Fruit fly (Drosophila melanogaster) whole organism, prepupa: ENCODE data around the gene Trmt112.

Experiments used
- CG10631 ChIP-seq: fragments of 200-800 bp; sonication (Bioruptor generic); optimal IDR thresholded peaks from 2 replicates; lab custom pipeline; 2016; ENCODE audit warnings: missing biosample characterization, missing genetic modification characterization
- CG10669 ChIP-seq: fragments of 200-800 bp; sonication (Bioruptor generic); optimal IDR thresholded peaks from 3 replicates; lab custom pipeline; 2018; ENCODE audit warnings: missing biosample characterization, mild to moderate bottlenecking, missing genetic modification characterization, moderate library complexity
- CG11294 ChIP-seq: fragments of 200-800 bp; sonication (Bioruptor generic); IDR thresholded peaks from 2 replicates; pipeline ENCODE4 v1.3.6; 2022; ENCODE audit warnings: missing biosample characterization, missing genetic modification characterization
- CG11902 ChIP-seq: fragments of 200-800 bp; sonication (Bioruptor generic); optimal IDR thresholded peaks from 3 replicates; lab custom pipeline; 2016; ENCODE audit warnings: missing biosample characterization, missing genetic modification characterization
- CG15336 ChIP-seq: fragments of 200-800 bp; sonication (Bioruptor generic); IDR thresholded peaks from 2 replicates; pipeline ENCODE4 v1.3.6; 2022; ENCODE audit warnings: missing biosample characterization, missing genetic modification characterization
- CG1621 ChIP-seq: fragments of 200-800 bp; sonication (Bioruptor generic); optimal IDR thresholded peaks from 3 replicates; lab custom pipeline; 2018; ENCODE audit warnings: missing biosample characterization, mild to moderate bottlenecking, missing genetic modification characterization
- CG16779 ChIP-seq: fragments of 200-800 bp; sonication (Bioruptor generic); optimal IDR thresholded peaks from 3 replicates; lab custom pipeline; 2017; ENCODE audit warnings: missing biosample characterization, mild to moderate bottlenecking, missing genetic modification characterization
- CG3032 ChIP-seq: fragments of 200-800 bp; optimal IDR thresholded peaks from 2 replicates; lab custom pipeline; 2019; ENCODE audit warnings: missing biosample characterization, mild to moderate bottlenecking, missing genetic modification characterization, moderate library complexity
- CG31627 ChIP-seq: fragments of 200-800 bp; sonication (Bioruptor generic); optimal IDR thresholded peaks from 3 replicates; lab custom pipeline; 2016; ENCODE audit warnings: missing biosample characterization, missing genetic modification characterization
- CG32006 ChIP-seq: fragments of 200-800 bp; sonication (Bioruptor generic); optimal IDR thresholded peaks from 3 replicates; lab custom pipeline; 2017; ENCODE audit warnings: missing biosample characterization, mild to moderate bottlenecking, missing genetic modification characterization
- CG34406 ChIP-seq: fragments of 200-800 bp; sonication (Bioruptor generic); optimal IDR thresholded peaks from 3 replicates; lab custom pipeline; 2016; ENCODE audit warnings: missing biosample characterization, missing genetic modification characterization
- CG3919 ChIP-seq: fragments of 200-800 bp; sonication (Bioruptor generic); optimal IDR thresholded peaks from 3 replicates; lab custom pipeline; 2016; ENCODE audit warnings: missing biosample characterization, missing genetic modification characterization
- CG4318 ChIP-seq: fragments of 200-800 bp; sonication (Bioruptor generic); optimal IDR thresholded peaks from 3 replicates; lab custom pipeline; 2017; ENCODE audit warnings: missing biosample characterization, mild to moderate bottlenecking, missing genetic modification characterization
- CG6163 ChIP-seq: fragments of 200-800 bp; sonication (Bioruptor generic); IDR thresholded peaks from 3 replicates; pipeline ENCODE4 v1.3.6; 2022; ENCODE audit warnings: missing biosample characterization, missing genetic modification characterization
- CG6276 ChIP-seq: fragments of 200-800 bp; sonication (Bioruptor generic); optimal IDR thresholded peaks from 2 replicates; lab custom pipeline; 2017; ENCODE audit warnings: missing biosample characterization, mild to moderate bottlenecking, missing genetic modification characterization
- CG6792 ChIP-seq: fragments of 200-800 bp; sonication (Bioruptor generic); optimal IDR thresholded peaks from 3 replicates; lab custom pipeline; 2016; ENCODE audit warnings: missing biosample characterization, missing genetic modification characterization
- CG6808 ChIP-seq: fragments of 200-800 bp; sonication (Bioruptor generic); optimal IDR thresholded peaks from 3 replicates; lab custom pipeline; 2017; ENCODE audit warnings: missing biosample characterization, missing genetic modification characterization, mild to moderate bottlenecking, moderate library complexity, missing genetic modification reagents
- CG6854 ChIP-seq: fragments of 200-800 bp; sonication (Bioruptor generic); optimal IDR thresholded peaks from 2 replicates; lab custom pipeline; 2017; ENCODE audit warnings: missing biosample characterization, mild to moderate bottlenecking, missing genetic modification characterization
- CG7368 ChIP-seq: fragments of 200-800 bp; sonication (Bioruptor generic); optimal IDR thresholded peaks from 3 replicates; lab custom pipeline; 2016; ENCODE audit warnings: missing biosample characterization, missing genetic modification characterization
- CG8119 ChIP-seq: fragments of 200-800 bp; sonication (Bioruptor generic); IDR thresholded peaks from 3 replicates; pipeline ENCODE4 v1.3.6; 2022; ENCODE audit warnings: missing biosample characterization, missing genetic modification characterization
- CG8319 ChIP-seq: fragments of 200-800 bp; sonication (Bioruptor generic); optimal IDR thresholded peaks from 3 replicates; lab custom pipeline; 2016; ENCODE audit warnings: missing biosample characterization, missing genetic modification characterization
- CG8632 ChIP-seq: fragments of 200-800 bp; sonication (Bioruptor generic); optimal IDR thresholded peaks from 3 replicates; lab custom pipeline; 2016; ENCODE audit warnings: missing biosample characterization, missing genetic modification characterization
- CG9139 ChIP-seq: fragments of 200-800 bp; sonication (Bioruptor generic); optimal IDR thresholded peaks from 3 replicates; lab custom pipeline; 2017; ENCODE audit warnings: missing biosample characterization, mild to moderate bottlenecking, missing genetic modification characterization
- Eip75B ChIP-seq: fragments of 200-800 bp; sonication (Bioruptor generic); optimal IDR thresholded peaks from 3 replicates; lab custom pipeline; 2016; ENCODE audit warnings: missing biosample characterization, missing genetic modification characterization
- Eip78C ChIP-seq: fragments of 200-800 bp; sonication (Bioruptor generic); peaks from one replicate; lab custom pipeline; 2016; ENCODE audit warnings: missing biosample characterization, missing genetic modification characterization
- Eip93F ChIP-seq: fragments of 200-800 bp; sonication (Bioruptor generic); optimal IDR thresholded peaks from 2 replicates; lab custom pipeline; 2016; ENCODE audit warnings: missing biosample characterization, mild to moderate bottlenecking, missing genetic modification characterization
- Ets21C ChIP-seq: fragments of 200-800 bp; sonication (Bioruptor generic); optimal IDR thresholded peaks from 3 replicates; lab custom pipeline; 2016; ENCODE audit warnings: missing biosample characterization, missing genetic modification characterization
- Ets96B ChIP-seq: fragments of 200-800 bp; optimal IDR thresholded peaks from 2 replicates; lab custom pipeline; 2019; ENCODE audit warnings: missing biosample characterization, mild to moderate bottlenecking, missing genetic modification characterization, moderate library complexity
- Gug ChIP-seq: fragments of 200-800 bp; sonication (Bioruptor generic); IDR thresholded peaks from 2 replicates; pipeline ENCODE4 v1.3.6; 2022; ENCODE audit warnings: missing biosample characterization, missing genetic modification characterization
- Hr38 ChIP-seq: sonication (Bioruptor generic); optimal IDR thresholded peaks from 2 replicates; lab custom pipeline; 2016; ENCODE audit warnings: missing biosample characterization, missing genetic modification characterization
- Hr39 ChIP-seq: fragments of 200-800 bp; sonication (Bioruptor generic); optimal IDR thresholded peaks from 2 replicates; lab custom pipeline; 2016; ENCODE audit warnings: missing biosample characterization, missing genetic modification characterization
- Hr4 ChIP-seq: fragments of 200-800 bp; sonication (Bioruptor generic); optimal IDR thresholded peaks from 3 replicates; lab custom pipeline; 2016; ENCODE audit warnings: missing biosample characterization, missing genetic modification characterization
- Lpt ChIP-seq: fragments of 200-800 bp; sonication (Bioruptor generic); optimal IDR thresholded peaks from 3 replicates; lab custom pipeline; 2016; ENCODE audit warnings: missing biosample characterization, missing genetic modification characterization
- Met ChIP-seq: fragments of 200-800 bp; sonication (Bioruptor generic); optimal IDR thresholded peaks from 3 replicates; lab custom pipeline; 2016; ENCODE audit warnings: missing biosample characterization, missing genetic modification characterization
- OdsH ChIP-seq: fragments of 200-800 bp; sonication (Bioruptor generic); optimal IDR thresholded peaks from 3 replicates; lab custom pipeline; 2016; ENCODE audit warnings: missing biosample characterization, missing genetic modification characterization
- Sox102F ChIP-seq: fragments of 200-800 bp; sonication (Bioruptor generic); optimal IDR thresholded peaks from 2 replicates; lab custom pipeline; 2016; ENCODE audit warnings: missing biosample characterization, mild to moderate bottlenecking, missing genetic modification characterization
- Sox14 ChIP-seq: fragments of 200-800 bp; sonication (Bioruptor generic); optimal IDR thresholded peaks from 3 replicates; lab custom pipeline; 2016; ENCODE audit warnings: missing biosample characterization, missing genetic modification characterization
- Sox15 ChIP-seq: fragments of 200-800 bp; sonication (Bioruptor generic); optimal IDR thresholded peaks from 3 replicates; lab custom pipeline; 2016; ENCODE audit warnings: missing biosample characterization, missing genetic modification characterization
- cyc ChIP-seq: fragments of 200-800 bp; sonication (Bioruptor generic); optimal IDR thresholded peaks from 3 replicates; lab custom pipeline; 2016; ENCODE audit warnings: missing biosample characterization, missing genetic modification characterization
- dac ChIP-seq: fragments of 200-800 bp; sonication (Bioruptor generic); optimal IDR thresholded peaks from 2 replicates; lab custom pipeline; 2017; ENCODE audit warnings: missing biosample characterization, mild to moderate bottlenecking, missing genetic modification characterization
- dsx ChIP-seq: fragments of 200-800 bp; optimal IDR thresholded peaks from 3 replicates; lab custom pipeline; 2019; ENCODE audit warnings: missing biosample characterization, mild to moderate bottlenecking, missing genetic modification characterization, moderate library complexity; ENCODE audit not compliant: poor library complexity, severe bottlenecking
- eg ChIP-seq: fragments of 200-800 bp; sonication (Bioruptor generic); IDR thresholded peaks from 3 replicates; pipeline ENCODE4 v1.3.6; 2022; ENCODE audit warnings: missing biosample characterization, missing genetic modification characterization
- esn ChIP-seq: fragments of 200-800 bp; sonication (Bioruptor generic); optimal IDR thresholded peaks from 2 replicates; lab custom pipeline; 2016; ENCODE audit warnings: missing biosample characterization, mild to moderate bottlenecking, missing genetic modification characterization, moderate library complexity
- fd85E ChIP-seq: fragments of 200-800 bp; sonication (Bioruptor generic); optimal IDR thresholded peaks from 3 replicates; lab custom pipeline; 2016; ENCODE audit warnings: missing biosample characterization, missing genetic modification characterization
- fkh ChIP-seq: fragments of 200-800 bp; sonication (Bioruptor generic); optimal IDR thresholded peaks from 3 replicates; lab custom pipeline; 2017; ENCODE audit warnings: missing biosample characterization, mild to moderate bottlenecking, missing genetic modification characterization, moderate library complexity
- net ChIP-seq: fragments of 200-800 bp; sonication (Bioruptor generic); optimal IDR thresholded peaks from 3 replicates; lab custom pipeline; 2016; ENCODE audit warnings: missing biosample characterization, missing genetic modification characterization
- pdm3 ChIP-seq: fragments of 200-800 bp; sonication (Bioruptor generic); optimal IDR thresholded peaks from 3 replicates; lab custom pipeline; 2016; ENCODE audit warnings: missing biosample characterization, missing genetic modification characterization
- salr ChIP-seq, 2 experiments: fragments of 200-800 bp; sonication (Bioruptor generic); optimal IDR thresholded peaks; 3 replicates each; lab custom pipeline; 2016 to 2018; ENCODE audit warnings: missing biosample characterization in 2 of 2, missing genetic modification characterization in 2 of 2, mild to moderate bottlenecking in 1 of 2
- topi ChIP-seq: fragments of 200-800 bp; sonication (Bioruptor generic); optimal IDR thresholded peaks from 3 replicates; lab custom pipeline; 2016; ENCODE audit warnings: missing biosample characterization, missing genetic modification characterization
- vri ChIP-seq: fragments of 200-800 bp; sonication (Bioruptor generic); optimal IDR thresholded peaks from 3 replicates; lab custom pipeline; 2016; ENCODE audit warnings: missing biosample characterization, mild to moderate bottlenecking, missing genetic modification characterization

The Trmt112 gene

dm6 chr3L:21200587-21200986 is 16.1 kb downstream of the Trmt112 start (continued):
- TF ChIP-seq CG7368 (GFP tag; lab: Kevin White, UChicago) (no peak), CG32006 (GFP tag; lab: Kevin White, UChicago) (no peak), CG10669 (GFP tag; lab: Kevin White, UChicago) (peak; percentile 4), Lpt (GFP tag; lab: Kevin White, UChicago) (no peak), CG15336 (GFP tag; lab: Robert Waterston, UW) (no peak), CG8632 (no peak), salr (GFP tag; optimal IDR thresholded peaks at IDR 0.05; lab: Kevin White, UChicago) (no peak), CG6163 (GFP tag; lab: Robert Waterston, UW) (no peak), Eip78C (GFP tag; lab: Kevin White, UChicago) (peak; percentile 37), cyc (GFP tag; lab: Kevin White, UChicago) (no peak), CG6792 (GFP tag; lab: Kevin White, UChicago) (no peak), dac (no peak), CG8319 (GFP tag; lab: Kevin White, UChicago) (no peak), topi (GFP tag; lab: Kevin White, UChicago) (no peak), CG3032 (tag; lab: Kevin White, UChicago) (no peak), Hr38 (GFP tag; lab: Kevin White, UChicago) (no peak), fkh (GFP tag; lab: Kevin White, UChicago) (no peak), Ets96B (peak; percentile 2), vri (GFP tag; lab: Kevin White, UChicago) (no peak), Met (GFP tag; lab: Kevin White, UChicago) (no peak), CG11294 (GFP tag; lab: Robert Waterston, UW) (0 out of 2 replicates have a peak, but pooled peaks have one; percentile 29), CG3919 (GFP tag; lab: Kevin White, UChicago) (no peak), Eip93F (GFP tag; lab: Kevin White, UChicago) (no peak), Sox15 (GFP tag; lab: Kevin White, UChicago) (no peak), CG10631 (GFP tag; lab: Kevin White, UChicago) (no peak), CG8119 (peak; percentile 49; the same call in 2 of the 3 replicates), pdm3 (GFP tag; lab: Kevin White, UChicago) (no peak), Ets21C (GFP tag; lab: Kevin White, UChicago) (no peak), Eip75B (GFP tag; lab: Kevin White, UChicago) (no peak), CG6808 (GFP tag; lab: Kevin White, UChicago) (peak; percentile 4), eg (peak; percentile 26; the same call in 1 of the 3 replicates), CG16779 (tag; lab: Kevin White, UChicago) (no peak), CG6276 (no peak), CG4318 (peak; percentile 5), CG31627 (GFP tag; lab: Kevin White, UChicago) (no peak), esn (GFP tag; lab: Kevin White, UChicago) (peak; percentile 12), Hr4 (GFP tag; lab: Kevin White, UChicago) (peak; percentile 10), Hr39 (no peak), Sox14 (GFP tag; lab: Kevin White, UChicago) (no peak), dsx (GFP tag; lab: Kevin White, UChicago) (no peak), CG9139 (GFP tag; lab: Kevin White, UChicago) (no peak), OdsH (GFP tag; lab: Kevin White, UChicago) (peak; percentile 29), CG6854 (GFP tag; lab: Kevin White, UChicago) (no peak)

DNA sequence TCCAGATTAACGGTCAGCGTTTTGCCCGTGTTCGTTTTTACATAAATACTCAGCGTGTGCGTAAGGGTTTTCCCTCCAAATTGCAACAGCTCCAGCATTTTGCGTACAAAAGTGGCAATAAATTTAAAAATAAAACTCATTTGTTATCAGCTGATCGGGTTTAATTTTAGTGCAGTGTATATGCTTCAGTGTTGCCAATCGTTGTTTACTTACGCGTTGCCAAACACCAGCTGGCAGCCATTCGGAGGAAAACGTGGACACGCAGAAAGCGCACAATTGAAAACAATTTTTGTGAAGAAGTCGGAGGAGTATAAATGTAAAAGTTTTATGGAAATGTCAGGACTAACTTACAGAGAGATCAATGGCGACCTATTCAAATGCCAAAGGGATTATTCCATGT is 20.1 kb downstream of the Trmt112 start, which contains the start of the genes Targ3 and park:
Gene Targ3 (plus strand): TSS at position 269 of the 400 bp plus-strand sequence.
Gene park (minus strand): TSS at position 291 of the 400 bp plus-strand sequence.
- no peak for TF ChIP-seq CG16779 (tag; lab: Kevin White, UChicago)
- peak; percentile 30 for TF ChIP-seq Sox102F (GFP tag; lab: Kevin White, UChicago)
- no peak for TF ChIP-seq CG7368 (GFP tag; lab: Kevin White, UChicago)
- no peak for TF ChIP-seq fd85E
- TF ChIP-seq CG8632: no peak
- TF ChIP-seq CG34406 (GFP tag; lab: Kevin White, UChicago): peak; percentile 25
- no peak for TF ChIP-seq CG1621 (tag; lab: Kevin White, UChicago)
- no peak for TF ChIP-seq Met (GFP tag; lab: Kevin White, UChicago)
- peak; percentile 1 for TF ChIP-seq CG32006 (GFP tag; lab: Kevin White, UChicago)
- peak; percentile 31 for TF ChIP-seq OdsH (GFP tag; lab: Kevin White, UChicago)
- TF ChIP-seq topi (GFP tag; lab: Kevin White, UChicago): no peak
- TF ChIP-seq CG11902 (GFP tag; lab: Kevin White, UChicago): no peak
- TF ChIP-seq CG9139 (GFP tag; lab: Kevin White, UChicago): no peak
- TF ChIP-seq net (GFP tag; lab: Kevin White, UChicago): peak; percentile 31
- TF ChIP-seq CG3919 (GFP tag; lab: Kevin White, UChicago): no peak
- TF ChIP-seq CG6854 (GFP tag; lab: Kevin White, UChicago): no peak
- TF ChIP-seq Hr39: peak; percentile 56
- no peak for TF ChIP-seq CG4318
- no peak for TF ChIP-seq dsx (GFP tag; lab: Kevin White, UChicago)
- no peak for TF ChIP-seq Gug (GFP tag; lab: Robert Waterston, UW)
- no peak for TF ChIP-seq Eip75B (GFP tag; lab: Kevin White, UChicago)
